Comparison of ENCODE assay signal across 4 worm cellular contexts in genomic region chrV:6882452-6882939, ce11.
TF ChIP-seq lines count a peak whose summit lies in the region.

No protein-coding gene starts in this region.

TF ChIP-seq in whole organism, L1 larva, 84 proteins besides CTCF, POLR2A, EP300 and RAD21:
- TF ChIP-seq lin-14 (GFP tag; optimal IDR thresholded peaks at IDR 0.05; lab: Kevin White, UChicago), result peak; percentile 54
- TF ChIP-seq nhr-12 (tag; optimal IDR thresholded peaks at IDR 0.05; lab: Kevin White, UChicago), result no peak

TF ChIP-seq in whole organism, L4 larva, 104 proteins besides CTCF, POLR2A, EP300 and RAD21:
- peak; percentile 92 for TF ChIP-seq aha-1 (tag; lab: Kevin White, UChicago)
- no peak for TF ChIP-seq mdt-29 (GFP tag; IDR thresholded peaks at IDR 0.05; lab: Robert Waterston, UW)

TF ChIP-seq in whole organism, late embryonic, 69 proteins besides CTCF, POLR2A, EP300 and RAD21:
- no peak for TF ChIP-seq tbx-7 (tag; optimal IDR thresholded peaks at IDR 0.05; lab: Kevin White, UChicago)
- peak; percentile 57 for TF ChIP-seq unc-42 (tag; optimal IDR thresholded peaks at IDR 0.05; lab: Kevin White, UChicago)

TF ChIP-seq in whole organism, mixed stage, embryonic, 35 proteins besides CTCF, POLR2A, EP300 and RAD21:
- no peak for TF ChIP-seq nhr-2 (tag; optimal IDR thresholded peaks at IDR 0.05; lab: Kevin White, UChicago)
- no peak for TF ChIP-seq zip-8 (tag; optimal IDR thresholded peaks at IDR 0.05; lab: Kevin White, UChicago)
- no peak for TF ChIP-seq sem-2 (GFP tag; optimal IDR thresholded peaks at IDR 0.05; lab: Kevin White, UChicago)
- peak; percentile 63 for TF ChIP-seq ces-1 (GFP tag; optimal IDR thresholded peaks at IDR 0.05; lab: Kevin White, UChicago)
- no peak for TF ChIP-seq M03D4.4 (tag; optimal IDR thresholded peaks at IDR 0.05; lab: Kevin White, UChicago)
- TF ChIP-seq ceh-83 (GFP tag; optimal IDR thresholded peaks at IDR 0.05; lab: Kevin White, UChicago), result no peak

Comparison
In these comparisons a context has a peak if more than half of its experiments do, and no peak if none do; other contexts are left out.
1. Of the 29 proteins assayed by ChIP-seq in both whole organism, L4 larva and whole organism, L1 larva: peak only in whole organism, L4 larva: aha-1; only in whole organism, L1 larva: none; in both: none; in neither: 28.